Fruit fly (Drosophila melanogaster) whole organism, pupa: Measurements from ENCODE around the gene Sec13.

Experiments
- CG10348 ChIP-seq: fragments of 200-800 bp; sonication (Bioruptor generic); IDR thresholded peaks from 2 replicates; pipeline ENCODE4 v1.3.6; 2022; ENCODE audit warnings: missing biosample characterization, missing genetic modification characterization
- CG12605 ChIP-seq: fragments of 200-800 bp; sonication (Bioruptor generic); IDR thresholded peaks from 2 replicates; pipeline ENCODE4 v1.3.6; 2022; ENCODE audit warnings: missing biosample characterization, missing genetic modification characterization
- CG13204 ChIP-seq: fragments of 200-800 bp; sonication (Bioruptor generic); optimal IDR thresholded peaks from 2 replicates; lab custom pipeline; 2018; ENCODE audit warnings: missing biosample characterization, mild to moderate bottlenecking, missing genetic modification characterization, moderate library complexity
- CG14655 ChIP-seq: fragments of 200-800 bp; sonication (Bioruptor generic); optimal IDR thresholded peaks from 3 replicates; lab custom pipeline; 2017; ENCODE audit warnings: mild to moderate bottlenecking, missing biosample characterization, missing genetic modification reagents, missing genetic modification characterization
- CG15710 ChIP-seq: fragments of 200-800 bp; sonication (Bioruptor generic); optimal IDR thresholded peaks from 2 replicates; lab custom pipeline; 2018; ENCODE audit warnings: missing biosample characterization, mild to moderate bottlenecking, missing genetic modification characterization, moderate library complexity
- CG17806 ChIP-seq: fragments of 200-800 bp; sonication (Bioruptor generic); optimal IDR thresholded peaks from 2 replicates; lab custom pipeline; 2018; ENCODE audit warnings: missing biosample characterization, mild to moderate bottlenecking, missing genetic modification characterization, moderate library complexity
- CG32121 ChIP-seq: fragments of 200-800 bp; sonication (Bioruptor generic); IDR thresholded peaks from 2 replicates; pipeline ENCODE4 v1.3.6; 2022; ENCODE audit warnings: missing biosample characterization, missing genetic modification characterization
- CG34367 ChIP-seq: fragments of 200-800 bp; sonication (Bioruptor generic); optimal IDR thresholded peaks from 2 replicates; lab custom pipeline; 2018; ENCODE audit warnings: missing biosample characterization, mild to moderate bottlenecking, missing genetic modification characterization
- CG4496 ChIP-seq: fragments of 200-800 bp; sonication (Bioruptor generic); IDR thresholded peaks from 3 replicates; pipeline ENCODE4 v1.3.6; 2022; ENCODE audit warnings: missing biosample characterization, missing genetic modification characterization
- CG8159 ChIP-seq: fragments of 200-800 bp; sonication (Bioruptor generic); optimal IDR thresholded peaks from 3 replicates; lab custom pipeline; 2018; ENCODE audit warnings: missing biosample characterization, mild to moderate bottlenecking, missing genetic modification characterization, moderate library complexity
- CG8301 ChIP-seq: fragments of 200-800 bp; sonication (Bioruptor generic); optimal IDR thresholded peaks from 2 replicates; lab custom pipeline; 2018; ENCODE audit warnings: missing biosample characterization, mild to moderate bottlenecking, missing genetic modification characterization
- CG9948 ChIP-seq: fragments of 200-800 bp; sonication (Bioruptor generic); optimal IDR thresholded peaks from 2 replicates; lab custom pipeline; 2018; ENCODE audit warnings: missing biosample characterization, mild to moderate bottlenecking, missing genetic modification characterization, moderate library complexity
- D1 ChIP-seq: fragments of 200-800 bp; sonication (Bioruptor generic); optimal IDR thresholded peaks from 2 replicates; lab custom pipeline; 2018; ENCODE audit warnings: missing biosample characterization, mild to moderate bottlenecking, missing genetic modification characterization, moderate library complexity
- EcR ChIP-seq: fragments of 200-800 bp; sonication (Bioruptor generic); optimal IDR thresholded peaks from 3 replicates; lab custom pipeline; 2019; ENCODE audit warnings: missing biosample characterization, missing genetic modification characterization, mild to moderate bottlenecking, moderate library complexity, missing genetic modification reagents
- Ets98B ChIP-seq: fragments of 200-800 bp; sonication (Bioruptor generic); IDR thresholded peaks from 2 replicates; pipeline ENCODE4 v1.3.6; 2022; ENCODE audit warnings: missing biosample characterization, missing genetic modification characterization
- Pif1A ChIP-seq: fragments of 200-800 bp; sonication (Bioruptor generic); optimal IDR thresholded peaks from 3 replicates; lab custom pipeline; 2016; ENCODE audit warnings: missing biosample characterization, missing genetic modification characterization
- Pif1B ChIP-seq: fragments of 200-800 bp; sonication (Bioruptor generic); optimal IDR thresholded peaks from 3 replicates; lab custom pipeline; 2016; ENCODE audit warnings: missing biosample characterization, missing genetic modification characterization
- Snoo ChIP-seq: fragments of 200-800 bp; sonication (Bioruptor generic); optimal IDR thresholded peaks from 3 replicates; lab custom pipeline; 2017; ENCODE audit warnings: missing biosample characterization, mild to moderate bottlenecking, missing genetic modification characterization, inconsistent platforms
- fd96Ca ChIP-seq: fragments of 200-800 bp; sonication (Bioruptor generic); IDR thresholded peaks from 3 replicates; pipeline ENCODE4 v1.3.6; 2022; ENCODE audit warnings: missing biosample characterization, missing genetic modification characterization
- gl ChIP-seq: fragments of 200-800 bp; sonication (Bioruptor generic); optimal IDR thresholded peaks from 2 replicates; lab custom pipeline; 2018; ENCODE audit warnings: missing biosample characterization, mild to moderate bottlenecking, missing genetic modification characterization
- rn ChIP-seq: fragments of 200-800 bp; sonication (Bioruptor generic); IDR thresholded peaks from 2 replicates; pipeline ENCODE4 v1.3.6; 2022; ENCODE audit warnings: missing biosample characterization, missing genetic modification characterization

The Sec13 gene

dm6 chr3R:23386021-23386457, 30.0 kb downstream of the Sec13 start:
- TF ChIP-seq gl (tag; lab: Kevin White, UChicago) (no peak), Pif1A (GFP tag; lab: Kevin White, UChicago) (peak; percentile 13)
- TF ChIP-seq, all 21 proteins: peak for 1

- TF ChIP-seq CG8301 (tag; lab: Kevin White, UChicago) (peak; percentile 38), fd96Ca (GFP tag; lab: Robert Waterston, UW) (peak; percentile 31; the same call in 1 of the 3 replicates), CG14655 (GFP tag; lab: Kevin White, UChicago) (peak; percentile 32), CG4496 (GFP tag; lab: Robert Waterston, UW) (peak; percentile 70), Snoo (tag; lab: Kevin White, UChicago) (no peak), CG12605 (GFP tag; lab: Robert Waterston, UW) (peak; percentile 51; the same call in 1 of the 2 replicates), Ets98B (peak; percentile 46; the same call in 1 of the 2 replicates), CG15710 (no peak), rn (0 out of 2 replicates have a peak, but pooled peaks have one; percentile 27), Pif1A (GFP tag; lab: Kevin White, UChicago) (no peak), CG17806 (peak; percentile 31), CG13204 (GFP tag; lab: Kevin White, UChicago) (no peak), Pif1B (GFP tag; lab: Kevin White, UChicago) (no peak), CG10348 (GFP tag; lab: Robert Waterston, UW) (peak; percentile 41; the same call in 1 of the 2 replicates), EcR (GFP tag; lab: Kevin White, UChicago) (no peak), CG34367 (no peak), D1 (tag; lab: Kevin White, UChicago) (no peak), CG9948 (tag; lab: Kevin White, UChicago) (peak; percentile 18), gl (tag; lab: Kevin White, UChicago) (no peak), CG32121 (GFP tag; lab: Robert Waterston, UW) (peak; percentile 58), CG8159 (tag; lab: Kevin White, UChicago) (peak; percentile 22)
Observed at dm6 chr3R:23386907-23387306, 30.8 kb downstream of the Sec13 start.

dm6 chr3R:23388798-23389197, 32.7 kb downstream of the Sec13 start, which contains the start of gene CG31515:
TSS of gene CG31515 (minus strand) at chr3R:23388898.
- TF ChIP-seq Ets98B (no peak), CG13204 (GFP tag; lab: Kevin White, UChicago) (no peak), CG4496 (GFP tag; lab: Robert Waterston, UW) (no peak), CG15710 (no peak), Snoo (tag; lab: Kevin White, UChicago) (no peak), CG8301 (tag; lab: Kevin White, UChicago) (no peak), Pif1A (GFP tag; lab: Kevin White, UChicago) (no peak), CG9948 (tag; lab: Kevin White, UChicago) (no peak), Pif1B (GFP tag; lab: Kevin White, UChicago) (no peak), D1 (tag; lab: Kevin White, UChicago) (no peak), CG34367 (no peak), gl (tag; lab: Kevin White, UChicago) (no peak), fd96Ca (GFP tag; lab: Robert Waterston, UW) (no peak)

dm6 chr3R:23390769-23391309, 34.8 kb downstream of the Sec13 start:
- TF ChIP-seq fd96Ca (GFP tag; lab: Robert Waterston, UW) = no peak
- peak; percentile 38 for TF ChIP-seq CG14655 (GFP tag; lab: Kevin White, UChicago)
- TF ChIP-seq CG8301 (tag; lab: Kevin White, UChicago) = peak; percentile 39
- no peak for TF ChIP-seq Pif1B (GFP tag; lab: Kevin White, UChicago)
- peak; percentile 46; the same call in 1 of the 2 replicates for TF ChIP-seq Ets98B
- TF ChIP-seq CG9948 (tag; lab: Kevin White, UChicago) = no peak
- TF ChIP-seq CG17806 = no peak
- TF ChIP-seq gl (tag; lab: Kevin White, UChicago) = no peak
- no peak for TF ChIP-seq CG34367

DNA sequence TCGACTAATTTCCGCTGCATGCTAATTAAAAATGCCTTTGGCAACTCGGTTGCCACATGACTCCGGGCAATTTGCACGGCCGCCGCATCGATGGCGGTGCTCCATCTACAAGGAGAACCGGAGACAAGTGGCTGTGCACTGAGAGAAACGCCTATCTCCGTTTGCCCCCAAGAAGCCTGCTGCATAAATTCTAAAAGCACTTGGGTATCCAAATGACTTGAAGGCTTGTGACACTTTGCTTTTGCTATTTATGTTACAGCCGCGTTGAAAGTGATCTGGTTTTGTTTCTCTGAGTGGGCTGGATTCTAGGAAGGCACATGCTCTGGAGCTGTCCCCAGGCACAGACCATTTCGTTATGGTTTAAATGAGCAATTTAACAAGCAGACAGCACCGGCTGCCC, 36.2 kb downstream of the Sec13 start:
- TF ChIP-seq Pif1B (GFP tag; lab: Kevin White, UChicago) (peak; percentile 22), CG13204 (GFP tag; lab: Kevin White, UChicago) (no peak), CG10348 (GFP tag; lab: Robert Waterston, UW) (no peak), D1 (tag; lab: Kevin White, UChicago) (no peak), Snoo (tag; lab: Kevin White, UChicago) (no peak), CG34367 (no peak), CG8301 (tag; lab: Kevin White, UChicago) (peak; percentile 73), Pif1A (GFP tag; lab: Kevin White, UChicago) (peak; percentile 58), EcR (GFP tag; lab: Kevin White, UChicago) (no peak), CG9948 (tag; lab: Kevin White, UChicago) (peak; percentile 52), CG32121 (GFP tag; lab: Robert Waterston, UW) (peak; percentile 35; the same call in 1 of the 2 replicates), CG8159 (tag; lab: Kevin White, UChicago) (peak; percentile 24), CG14655 (GFP tag; lab: Kevin White, UChicago) (peak; percentile 83), fd96Ca (GFP tag; lab: Robert Waterston, UW) (peak; percentile 79), CG4496 (GFP tag; lab: Robert Waterston, UW) (peak; percentile 72), CG17806 (peak; percentile 53), Ets98B (peak; percentile 56), gl (tag; lab: Kevin White, UChicago) (no peak), CG15710 (no peak), CG12605 (GFP tag; lab: Robert Waterston, UW) (peak; percentile 58; the same call in 1 of the 2 replicates), rn (0 out of 2 replicates have a peak, but pooled peaks have one; percentile 20)
